Worm (Caenorhabditis elegans) whole organism, L1 larva: ENCODE results near the gene col-87.

ENCODE experiments used
- C04F5.9 ChIP-seq: sonication (generic microtip); optimal IDR thresholded peaks from 2 replicates; lab custom pipeline; 2016; ENCODE audit warnings: missing genetic modification characterization, missing compliant biosample characterization
- lin-14 ChIP-seq: fragments of 200-800 bp; sonication (Bioruptor generic); optimal IDR thresholded peaks from 2 replicates; lab custom pipeline; 2018; ENCODE audit warnings: mild to moderate bottlenecking, missing genetic modification characterization, moderate library complexity, missing compliant biosample characterization
- nhr-90 ChIP-seq: sonication (generic microtip); optimal IDR thresholded peaks from 2 replicates; lab custom pipeline; 2016; ENCODE audit warnings: mild to moderate bottlenecking, missing genetic modification characterization, missing compliant biosample characterization; ENCODE audit not compliant: poor library complexity
- rnt-1 ChIP-seq: sonication (generic microtip); optimal IDR thresholded peaks from 2 replicates; lab custom pipeline; 2016; ENCODE audit warnings: mild to moderate bottlenecking, missing genetic modification characterization, moderate library complexity, missing compliant biosample characterization
- snpc-4 ChIP-seq: fragments of 150-350 bp; optimal IDR thresholded peaks from 2 replicates; lab custom pipeline; 2014; ENCODE audit warnings: missing biosample characterization, missing genetic modification characterization
- sup-37 ChIP-seq: fragments of 200-800 bp; sonication (Bioruptor generic); optimal IDR thresholded peaks from 2 replicates; lab custom pipeline; 2018; ENCODE audit warnings: mild to moderate bottlenecking, missing genetic modification characterization, missing compliant biosample characterization
- zag-1 ChIP-seq: fragments of 150-350 bp; optimal IDR thresholded peaks from 2 replicates; lab custom pipeline; 2014; ENCODE audit warnings: missing biosample characterization, missing genetic modification characterization
- ztf-11 ChIP-seq, 2 experiments: sonication (generic microtip); optimal IDR thresholded peaks; 2 replicates each; lab custom pipeline; 2016 to 2017; ENCODE audit warnings: missing genetic modification characterization in 2 of 2, missing biosample characterization in 1 of 2, missing compliant biosample characterization in 1 of 2
- ztf-4 ChIP-seq: fragments of 150-350 bp; optimal IDR thresholded peaks from 2 replicates; lab custom pipeline; 2014; ENCODE audit warnings: missing biosample characterization, missing genetic modification characterization

DNA sequence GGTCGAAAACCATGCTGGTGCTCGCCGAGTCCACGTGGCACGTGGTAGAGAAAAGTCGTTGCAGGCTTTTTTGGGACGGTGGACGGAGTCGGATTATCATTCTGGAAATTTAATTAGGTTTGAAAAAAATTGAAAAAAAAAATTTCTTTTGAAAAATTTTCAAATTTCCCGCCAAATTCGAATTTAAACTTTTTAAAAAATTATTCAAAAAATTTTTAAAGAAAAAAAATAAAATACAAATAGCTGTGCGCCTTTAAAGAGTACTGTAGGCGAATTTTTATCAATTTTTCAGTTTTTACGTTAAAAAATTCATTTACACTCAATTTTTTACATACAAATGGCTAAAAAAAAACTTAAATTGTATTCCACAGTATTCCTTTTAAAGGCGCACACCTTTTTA lies 32.4 kb upstream of the col-87 start, which contains the start of gene K09E4.3:
- TF ChIP-seq lin-14 (GFP tag; lab: Kevin White, UChicago) (no peak), zag-1 (tag; lab: Kevin White, UChicago) (no peak), nhr-90 (tag; lab: Kevin White, UChicago) (no peak), sup-37 (no peak), snpc-4 (tag; lab: Kevin White, UChicago) (no peak), C04F5.9 (tag; lab: Kevin White, UChicago) (no peak), ztf-4 (tag; lab: Kevin White, UChicago) (no peak), ztf-11 (tag; optimal IDR thresholded peaks at IDR 0.05; lab: Kevin White, UChicago) (no peak), rnt-1 (tag; lab: Kevin White, UChicago) (no peak)
